Worm (Caenorhabditis elegans) whole organism, L3 larva: ENCODE measurements around the gene F19C6.2.

Experiments
- aly-2 ChIP-seq: fragments of 150-350 bp; optimal IDR thresholded peaks from 2 replicates; lab custom pipeline; 2014; ENCODE audit warnings: missing biosample characterization, missing genetic modification characterization
- ama-1 ChIP-seq: fragments of 150-350 bp; optimal IDR thresholded peaks from 2 replicates; lab custom pipeline; 2018
- ceh-16 ChIP-seq: sonication (generic microtip); optimal IDR thresholded peaks from 2 replicates; lab custom pipeline; 2017; ENCODE audit warnings: missing biosample characterization, missing genetic modification characterization
- elt-3 ChIP-seq, 3 experiments: fragments of 150-350 bp in 1 of 3; sonication (generic microtip) in 2 of 3; optimal IDR thresholded peaks; 2 replicates in 2 of 3; 4 replicates in 1 of 3; lab custom pipeline; 2014 to 2017; ENCODE audit warnings: missing biosample characterization in 3 of 3, missing genetic modification characterization in 3 of 3
- fkh-2 ChIP-seq: fragments of 150-350 bp; optimal IDR thresholded peaks from 2 replicates; lab custom pipeline; 2014; ENCODE audit warnings: missing biosample characterization, missing genetic modification reagents, missing genetic modification characterization
- fos-1 ChIP-seq: fragments of 150-350 bp; optimal IDR thresholded peaks from 2 replicates; lab custom pipeline; 2014; ENCODE audit warnings: missing biosample characterization, missing genetic modification characterization
- lin-39 ChIP-seq: fragments of 150-350 bp; optimal IDR thresholded peaks from 2 replicates; lab custom pipeline; 2018; ENCODE audit warnings: missing biosample characterization, missing genetic modification reagents, missing genetic modification characterization
- nhr-11 ChIP-seq: fragments of 150-350 bp; optimal IDR thresholded peaks from 2 replicates; lab custom pipeline; 2014; ENCODE audit warnings: missing biosample characterization, missing genetic modification characterization
- pha-4 ChIP-seq: fragments of 150-350 bp; optimal IDR thresholded peaks from 2 replicates; lab custom pipeline; 2014; ENCODE audit warnings: missing biosample characterization, missing genetic modification reagents, missing genetic modification characterization
- pqm-1 ChIP-seq: fragments of 150-350 bp; optimal IDR thresholded peaks from 2 replicates; lab custom pipeline; 2017; ENCODE audit warnings: missing biosample characterization, missing genetic modification characterization, inconsistent platforms
- zag-1 ChIP-seq: fragments of 150-350 bp; optimal IDR thresholded peaks from 2 replicates; lab custom pipeline; 2014; ENCODE audit warnings: missing biosample characterization, missing genetic modification characterization
- ztf-11 ChIP-seq: fragments of 150-350 bp; optimal IDR thresholded peaks from 2 replicates; lab custom pipeline; 2014; ENCODE audit warnings: missing biosample characterization, missing genetic modification characterization
- ztf-4 ChIP-seq: fragments of 150-350 bp; optimal IDR thresholded peaks from 2 replicates; lab custom pipeline; 2014; ENCODE audit warnings: missing biosample characterization, missing genetic modification characterization

- no peak for TF ChIP-seq fos-1 (tag; lab: Kevin White, UChicago)
- no peak for TF ChIP-seq fkh-2 (tag; lab: Kevin White, UChicago)
- TF ChIP-seq aly-2 (tag; lab: Kevin White, UChicago): no peak
- no peak for TF ChIP-seq pqm-1 (tag; lab: Kevin White, UChicago)
- TF ChIP-seq ztf-4: no peak
- no peak for TF ChIP-seq ama-1
- no peak for TF ChIP-seq ceh-16 (tag; lab: Kevin White, UChicago)
- no peak for TF ChIP-seq nhr-11
- no peak for TF ChIP-seq ztf-11
- TF ChIP-seq elt-3 (tag; optimal IDR thresholded peaks at IDR 0.05; lab: Kevin White, UChicago): no peak
- TF ChIP-seq lin-39 (tag; lab: Kevin White, UChicago): no peak
- no peak for TF ChIP-seq pha-4 (tag; lab: Kevin White, UChicago)
- no peak for TF ChIP-seq zag-1 (tag; lab: Kevin White, UChicago)
These were observed 26.8 kb downstream of the F19C6.2 start, which contains the start of gene mkk-4 for ce11 chrX:10027556-10027955.
